Worm (Caenorhabditis elegans) whole organism, L4 larva: Measurements from ENCODE around the gene ssq-4.

ENCODE experiments used
- ZK546.5 ChIP-seq, 2 experiments: sonication (generic microtip); optimal IDR thresholded peaks; 2 replicates each; lab custom pipeline; 2017; ENCODE audit warnings: missing biosample characterization in 2 of 2, missing genetic modification characterization in 2 of 2
- ama-1 ChIP-seq: fragments of 150-350 bp; optimal IDR thresholded peaks from 2 replicates; lab custom pipeline; 2014; ENCODE audit warnings: inconsistent platforms, mixed read lengths
- attf-4 ChIP-seq: sonication (generic microtip); optimal IDR thresholded peaks from 3 replicates; lab custom pipeline; 2017; ENCODE audit warnings: missing biosample characterization, missing genetic modification characterization
- ceh-44 ChIP-seq: fragments of 200-800 bp; sonication (Bioruptor generic); IDR thresholded peaks from 2 replicates; pipeline ENCODE4 v1.3.6; 2022; ENCODE audit warnings: missing genetic modification reagents, missing genetic modification characterization, missing compliant biosample characterization
- ces-1 ChIP-seq: fragments of 150-350 bp; sonication (generic microtip); optimal IDR thresholded peaks from 4 replicates; lab custom pipeline; 2014; ENCODE audit warnings: missing biosample characterization, missing genetic modification reagents, missing genetic modification characterization
- dmd-6 ChIP-seq: fragments of 200-800 bp; sonication (Bioruptor generic); IDR thresholded peaks from 2 replicates; pipeline ENCODE4 v1.3.6; 2022; ENCODE audit warnings: missing genetic modification reagents, missing genetic modification characterization, missing compliant biosample characterization
- egl-27 ChIP-seq: sonication (generic microtip); optimal IDR thresholded peaks from 3 replicates; lab custom pipeline; 2017; ENCODE audit warnings: missing biosample characterization, missing genetic modification reagents, missing genetic modification characterization
- fkh-10 ChIP-seq: fragments of 150-350 bp; optimal IDR thresholded peaks from 2 replicates; lab custom pipeline; 2014; ENCODE audit warnings: missing biosample characterization, missing genetic modification reagents, missing genetic modification characterization
- lin-38 ChIP-seq: fragments of 200-800 bp; sonication (Bioruptor generic); IDR thresholded peaks from 2 replicates; pipeline ENCODE4 v1.3.6; 2022; ENCODE audit warnings: missing genetic modification reagents, missing genetic modification characterization, missing compliant biosample characterization
- nhr-11 ChIP-seq: fragments of 150-350 bp; optimal IDR thresholded peaks from 2 replicates; lab custom pipeline; 2014; ENCODE audit warnings: missing biosample characterization, missing genetic modification characterization
- nhr-76 ChIP-seq: fragments of 150-350 bp; optimal IDR thresholded peaks from 2 replicates; lab custom pipeline; 2014; ENCODE audit warnings: missing biosample characterization, missing genetic modification characterization
- unc-39 ChIP-seq: sonication (generic microtip); optimal IDR thresholded peaks from 2 replicates; lab custom pipeline; 2017; ENCODE audit warnings: missing biosample characterization, missing genetic modification characterization
- unc-62 ChIP-seq, 3 experiments: fragments of 150-350 bp in 1 of 3; sonication (generic microtip); optimal IDR thresholded peaks in 2 of 3; peaks in 1 of 3; 1 replicate in 1 of 3; 2 replicates in 2 of 3; lab custom pipeline; 2014 to 2017; ENCODE audit warnings: missing biosample characterization in 3 of 3, missing genetic modification characterization in 3 of 3, missing genetic modification reagents in 3 of 3, missing genotype in 1 of 3
- zag-1 ChIP-seq: fragments of 150-350 bp; optimal IDR thresholded peaks from 2 replicates; lab custom pipeline; 2014; ENCODE audit warnings: missing biosample characterization, missing genetic modification characterization

DNA sequence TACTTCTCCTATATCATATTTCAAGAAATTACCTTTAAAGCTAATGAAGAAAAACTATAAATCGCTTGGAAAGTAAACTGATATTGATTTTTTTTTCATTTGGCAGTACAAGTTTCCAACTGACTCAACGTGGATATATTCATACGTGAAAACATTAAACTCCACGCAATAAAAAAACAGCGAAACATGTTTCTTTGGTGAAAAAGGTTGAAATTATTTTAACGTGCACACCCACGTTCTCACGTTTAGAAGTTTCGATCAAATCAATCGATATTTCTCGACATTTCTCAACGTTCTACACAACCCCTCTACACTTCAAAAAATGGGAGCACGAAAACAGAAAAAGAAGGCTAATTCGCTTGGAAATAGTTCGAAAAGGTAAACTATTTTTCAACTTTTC, 12.7 kb downstream of the ssq-4 start, which contains the start of the genes best-6 and C09B9.2:
- TF ChIP-seq fkh-10 (GFP tag; lab: Kevin White, UChicago) (no peak), egl-27 (tag; lab: Kevin White, UChicago) (no peak), lin-38 (no peak), ama-1 (lab: Kevin White, UChicago) (no peak), unc-62 (GFP tag; optimal IDR thresholded peaks at IDR 0.05 in 1 of 2; lab: Kevin White, UChicago) (peak in 1 of 2 experiments; percentile 87), unc-62 (tag; optimal IDR thresholded peaks at IDR 0.05; lab: Kevin White, UChicago) (no peak), attf-4 (tag; lab: Kevin White, UChicago) (no peak), nhr-11 (no peak), ces-1 (GFP tag; lab: Kevin White, UChicago) (no peak), zag-1 (no peak), ZK546.5 (tag; optimal IDR thresholded peaks at IDR 0.05; lab: Kevin White, UChicago) (no peak), nhr-76 (tag; lab: Kevin White, UChicago) (no peak), unc-39 (tag; lab: Kevin White, UChicago) (no peak), ceh-44 (GFP tag; lab: Robert Waterston, UW) (no peak), dmd-6 (no peak)
